Worm (Caenorhabditis elegans) whole organism, L1 larva: Measurements from ENCODE around the gene D1054.5.

Experiments
- ceh-63 ChIP-seq: fragments of 200-800 bp; sonication (Bioruptor generic); optimal IDR thresholded peaks from 2 replicates; lab custom pipeline; 2018; ENCODE audit warnings: mild to moderate bottlenecking, missing genetic modification characterization, missing compliant biosample characterization
- fkh-10 ChIP-seq: sonication (generic microtip); optimal IDR thresholded peaks from 2 replicates; lab custom pipeline; 2017; ENCODE audit warnings: missing biosample characterization, missing genetic modification reagents, missing genetic modification characterization
- nhr-237 ChIP-seq: fragments of 150-350 bp; optimal IDR thresholded peaks from 2 replicates; lab custom pipeline; 2014; ENCODE audit warnings: missing biosample characterization, missing genetic modification characterization

ce11 chrV:10813425-10814156 is 37.2 kb upstream of the D1054.5 start, which contains the start of the genes C29A12.1 and lig-1:
- TF ChIP-seq ceh-63 (GFP tag; lab: Kevin White, UChicago) (no peak), fkh-10 (no peak), nhr-237 (no peak)
